Fruit fly (Drosophila melanogaster) whole organism, embryonic: Measurements from ENCODE around the gene CG2794.

Experiments
- B-H2 ChIP-seq: fragments of 200-800 bp; sonication (Bioruptor generic); optimal IDR thresholded peaks from 2 replicates; lab custom pipeline; 2018; ENCODE audit warnings: missing biosample characterization, mild to moderate bottlenecking, missing genetic modification characterization
- CG10274 ChIP-seq: fragments of 200-800 bp; sonication (Bioruptor generic); optimal IDR thresholded peaks from 3 replicates; lab custom pipeline; 2017; ENCODE audit warnings: missing biosample characterization, mild to moderate bottlenecking, missing genetic modification characterization
- CG10366 ChIP-seq: fragments of 200-800 bp; sonication (Bioruptor generic); IDR thresholded peaks from 2 replicates; pipeline ENCODE4 v1.3.6; 2022; ENCODE audit warnings: missing biosample characterization, missing genetic modification characterization
- CG10543 ChIP-seq: fragments of 200-800 bp; sonication (Bioruptor generic); optimal IDR thresholded peaks from 3 replicates; lab custom pipeline; 2017; ENCODE audit warnings: missing biosample characterization, mild to moderate bottlenecking, missing genetic modification characterization, moderate library complexity
- CG11085 ChIP-seq: fragments of 200-800 bp; sonication (Bioruptor generic); IDR thresholded peaks from 2 replicates; pipeline ENCODE4 v1.3.6; 2022; ENCODE audit warnings: missing biosample characterization, missing genetic modification characterization
- CG13287 ChIP-seq: fragments of 200-800 bp; sonication (Bioruptor generic); IDR thresholded peaks from 2 replicates; pipeline ENCODE4 v1.3.6; 2022; ENCODE audit warnings: missing biosample characterization, missing genetic modification characterization; ENCODE audit not compliant: partially characterized antibody
- CG13894 ChIP-seq: fragments of 200-800 bp; sonication (Bioruptor generic); optimal IDR thresholded peaks from 3 replicates; lab custom pipeline; 2018; ENCODE audit warnings: missing biosample characterization, mild to moderate bottlenecking, missing genetic modification characterization, moderate library complexity
- CG1529 ChIP-seq: fragments of 200-800 bp; sonication (Bioruptor generic); optimal IDR thresholded peaks from 3 replicates; lab custom pipeline; 2018; ENCODE audit warnings: missing biosample characterization, missing genetic modification characterization
- CG31365 ChIP-seq: fragments of 200-800 bp; sonication (Bioruptor generic); optimal IDR thresholded peaks from 2 replicates; lab custom pipeline; 2018; ENCODE audit warnings: missing biosample characterization, mild to moderate bottlenecking, missing genetic modification characterization
- CG4282 ChIP-seq: fragments of 200-800 bp; sonication (Bioruptor generic); optimal IDR thresholded peaks from 2 replicates; lab custom pipeline; 2016; ENCODE audit warnings: missing biosample characterization, missing genetic modification characterization
- CG4707 ChIP-seq: fragments of 200-800 bp; sonication (Bioruptor generic); optimal IDR thresholded peaks from 2 replicates; lab custom pipeline; 2018; ENCODE audit warnings: missing biosample characterization, mild to moderate bottlenecking, missing genetic modification characterization, moderate library complexity
- CG5245 ChIP-seq: fragments of 200-800 bp; sonication (Bioruptor generic); optimal IDR thresholded peaks from 3 replicates; lab custom pipeline; 2016; ENCODE audit warnings: missing biosample characterization, missing genetic modification characterization
- CG6854 ChIP-seq: fragments of 200-800 bp; sonication (Bioruptor generic); optimal IDR thresholded peaks from 3 replicates; lab custom pipeline; 2017; ENCODE audit warnings: missing biosample characterization, mild to moderate bottlenecking, missing genetic modification characterization
- CG7372 ChIP-seq: fragments of 200-800 bp; sonication (Bioruptor generic); IDR thresholded peaks from 2 replicates; pipeline ENCODE4 v1.3.6; 2022; ENCODE audit warnings: missing biosample characterization, missing genetic modification characterization
- CG7786 ChIP-seq: fragments of 200-800 bp; sonication (Bioruptor generic); optimal IDR thresholded peaks from 2 replicates; lab custom pipeline; 2016; ENCODE audit warnings: missing biosample characterization, missing genetic modification characterization
- CG7987 ChIP-seq: fragments of 200-800 bp; sonication (Bioruptor generic); optimal IDR thresholded peaks from 2 replicates; lab custom pipeline; 2018; ENCODE audit warnings: missing biosample characterization, mild to moderate bottlenecking, missing genetic modification characterization, moderate library complexity
- CG9817 ChIP-seq: fragments of 200-800 bp; sonication (Bioruptor generic); optimal IDR thresholded peaks from 2 replicates; lab custom pipeline; 2018; ENCODE audit warnings: missing biosample characterization, mild to moderate bottlenecking, missing genetic modification characterization, moderate library complexity
- D ChIP-seq, 2 experiments: fragments of 200-800 bp in 1 of 2; fragments of >200 bp in 1 of 2; sonication (Bioruptor generic) in 1 of 2; optimal IDR thresholded peaks; 2 replicates in 1 of 2; 3 replicates in 1 of 2; lab custom pipeline; 2017; ENCODE audit warnings: mild to moderate bottlenecking in 1 of 2, missing biosample characterization in 1 of 2, missing genetic modification characterization in 1 of 2, missing genetic modification reagents in 1 of 2
- D19A ChIP-seq: fragments of 200-800 bp; optimal IDR thresholded peaks from 3 replicates; lab custom pipeline; 2019; ENCODE audit warnings: missing biosample characterization, mild to moderate bottlenecking, missing genetic modification characterization, moderate library complexity
- Doc2 ChIP-seq: fragments of 200-800 bp; sonication (Bioruptor generic); IDR thresholded peaks from 2 replicates; pipeline ENCODE4 v1.3.6; 2022; ENCODE audit warnings: missing biosample characterization, missing genetic modification characterization
- H15 ChIP-seq: fragments of 200-800 bp; sonication (Bioruptor generic); IDR thresholded peaks from 3 replicates; pipeline ENCODE4 v1.3.6; 2022; ENCODE audit warnings: missing biosample characterization, missing genetic modification characterization
- HLH3B ChIP-seq: fragments of 200-800 bp; sonication (Bioruptor generic); IDR thresholded peaks from 2 replicates; pipeline ENCODE4 v1.3.6; 2022; ENCODE audit warnings: missing biosample characterization, missing genetic modification characterization
- Hr51 ChIP-seq, 2 experiments: fragments of 200-800 bp; sonication (Bioruptor generic); optimal IDR thresholded peaks; 2 replicates in 1 of 2; 3 replicates in 1 of 2; lab custom pipeline; 2016 to 2018; ENCODE audit warnings: missing biosample characterization in 2 of 2, missing genetic modification characterization in 2 of 2, mild to moderate bottlenecking in 1 of 2, moderate library complexity in 1 of 2
- Hr78 ChIP-seq, 2 experiments: fragments of 200-800 bp in 1 of 2; fragments of >200 bp in 1 of 2; sonication (Bioruptor generic) in 1 of 2; optimal IDR thresholded peaks; 2 replicates each; lab custom pipeline; 2017 to 2019; ENCODE audit warnings: missing biosample characterization in 2 of 2, missing genetic modification characterization in 2 of 2, mild to moderate bottlenecking in 1 of 2, moderate library complexity in 1 of 2
- Hsf ChIP-seq: fragments of 200-800 bp; sonication (Bioruptor generic); optimal IDR thresholded peaks from 3 replicates; lab custom pipeline; 2016; ENCODE audit warnings: missing biosample characterization, missing genetic modification characterization
- Lhr ChIP-seq: fragments of 200-800 bp; sonication (Bioruptor generic); optimal IDR thresholded peaks from 3 replicates; lab custom pipeline; 2017; ENCODE audit warnings: mild to moderate bottlenecking, missing biosample characterization, missing genetic modification reagents, missing genetic modification characterization
- Mad ChIP-seq: fragments of 200-800 bp; sonication (Bioruptor generic); optimal IDR thresholded peaks from 2 replicates; lab custom pipeline; 2016; ENCODE audit warnings: missing biosample characterization, missing genetic modification characterization
- Med ChIP-seq: fragments of 200-800 bp; sonication (Bioruptor generic); peaks from one replicate; lab custom pipeline; 2016; ENCODE audit warnings: missing biosample characterization, missing genetic modification characterization, mild to moderate bottlenecking, inconsistent platforms, moderate library complexity
- Mes4 ChIP-seq: fragments of 200-800 bp; sonication (Bioruptor generic); optimal IDR thresholded peaks from 2 replicates; lab custom pipeline; 2016; ENCODE audit warnings: missing biosample characterization, missing genetic modification characterization
- NFAT ChIP-seq: fragments of 200-800 bp; sonication (Bioruptor generic); IDR thresholded peaks from 2 replicates; pipeline ENCODE4 v1.3.6; 2022; ENCODE audit warnings: missing biosample characterization, missing genetic modification characterization
- Oaz ChIP-seq: fragments of 200-800 bp; sonication (Bioruptor generic); IDR thresholded peaks from 2 replicates; pipeline ENCODE4 v1.3.6; 2022; ENCODE audit warnings: missing biosample characterization, missing genetic modification characterization
- Oli ChIP-seq: fragments of 200-800 bp; sonication (Bioruptor generic); optimal IDR thresholded peaks from 2 replicates; lab custom pipeline; 2018; ENCODE audit warnings: missing biosample characterization, mild to moderate bottlenecking, missing genetic modification characterization, moderate library complexity
- PHDP ChIP-seq: fragments of 200-800 bp; sonication (Bioruptor generic); optimal IDR thresholded peaks from 3 replicates; lab custom pipeline; 2018; ENCODE audit warnings: missing biosample characterization, mild to moderate bottlenecking, missing genetic modification characterization, moderate library complexity
- Sry-β ChIP-seq: fragments of 200-800 bp; sonication (Bioruptor generic); optimal IDR thresholded peaks from 2 replicates; lab custom pipeline; 2018; ENCODE audit warnings: missing biosample characterization, mild to moderate bottlenecking, missing genetic modification characterization, moderate library complexity
- al ChIP-seq: fragments of 200-800 bp; sonication (Bioruptor generic); IDR thresholded peaks from 2 replicates; pipeline ENCODE4 v1.3.6; 2022; ENCODE audit warnings: missing biosample characterization, missing genetic modification characterization
- ap ChIP-seq: fragments of 200-800 bp; sonication (Bioruptor generic); IDR thresholded peaks from 2 replicates; pipeline ENCODE4 v1.3.6; 2022; ENCODE audit warnings: missing biosample characterization, missing genetic modification characterization
- da ChIP-seq: fragments of 200-800 bp; sonication (Bioruptor generic); optimal IDR thresholded peaks from 2 replicates; lab custom pipeline; 2016; ENCODE audit warnings: missing biosample characterization, missing genetic modification characterization
- dan ChIP-seq: fragments of 200-800 bp; sonication (Bioruptor generic); IDR thresholded peaks from 2 replicates; pipeline ENCODE4 v1.3.6; 2022; ENCODE audit warnings: missing biosample characterization, missing genetic modification characterization
- dpn ChIP-seq, 2 experiments: fragments of 200-800 bp; sonication (Bioruptor generic); optimal IDR thresholded peaks; 3 replicates each; lab custom pipeline; 2016; ENCODE audit warnings: missing biosample characterization in 2 of 2, missing genetic modification characterization in 2 of 2
- fd102C ChIP-seq: fragments of 200-800 bp; sonication (Bioruptor generic); optimal IDR thresholded peaks from 2 replicates; lab custom pipeline; 2018; ENCODE audit warnings: missing biosample characterization, mild to moderate bottlenecking, missing genetic modification characterization, moderate library complexity
- fd3F ChIP-seq: fragments of 200-800 bp; sonication (Bioruptor generic); optimal IDR thresholded peaks from 2 replicates; lab custom pipeline; 2018; ENCODE audit warnings: missing biosample characterization, mild to moderate bottlenecking, missing genetic modification characterization, moderate library complexity
- gfzf ChIP-seq: fragments of 200-800 bp; sonication (Bioruptor generic); optimal IDR thresholded peaks from 2 replicates; lab custom pipeline; 2016; ENCODE audit warnings: missing biosample characterization, mild to moderate bottlenecking, missing genetic modification characterization, moderate library complexity
- maf-S ChIP-seq: fragments of 200-800 bp; sonication (Bioruptor generic); optimal IDR thresholded peaks from 2 replicates; lab custom pipeline; 2016; ENCODE audit warnings: missing biosample characterization, missing genetic modification characterization
- nerfin-2 ChIP-seq: fragments of 200-800 bp; sonication (Bioruptor generic); IDR thresholded peaks from 2 replicates; pipeline ENCODE4 v1.3.6; 2022; ENCODE audit warnings: missing biosample characterization, missing genetic modification characterization; ENCODE audit not compliant: partially characterized antibody
- odd ChIP-seq: fragments of 200-800 bp; sonication (Bioruptor generic); optimal IDR thresholded peaks from 2 replicates; lab custom pipeline; 2017; ENCODE audit warnings: missing biosample characterization, mild to moderate bottlenecking, missing genetic modification characterization
- tna ChIP-seq: fragments of 200-800 bp; sonication (Bioruptor generic); IDR thresholded peaks from 2 replicates; pipeline ENCODE4 v1.3.6; 2022; ENCODE audit warnings: missing biosample characterization, missing genetic modification characterization; ENCODE audit not compliant: partially characterized antibody
- vfl ChIP-seq: fragments of 200-800 bp; sonication (Bioruptor generic); optimal IDR thresholded peaks from 2 replicates; lab custom pipeline; 2016; ENCODE audit warnings: missing biosample characterization, missing genetic modification characterization
- zfh2 ChIP-seq: fragments of 200-800 bp; sonication (Bioruptor generic); optimal IDR thresholded peaks from 2 replicates; lab custom pipeline; 2016; ENCODE audit warnings: missing biosample characterization, missing genetic modification characterization

The CG2794 gene

dm6 chr2L:520331-521000 is 43.5 kb upstream of the CG2794 start (continued):
- TF ChIP-seq nerfin-2 (GFP tag; lab: Robert Waterston, UW), result no peak
- TF ChIP-seq gfzf (GFP tag; lab: Kevin White, UChicago), result no peak
- TF ChIP-seq CG1529 (GFP tag; lab: Kevin White, UChicago), result peak; percentile 86
- TF ChIP-seq CG4707 (GFP tag; lab: Kevin White, UChicago), result peak; percentile 85
- TF ChIP-seq D19A (tag; lab: Kevin White, UChicago), result peak; percentile 91
- TF ChIP-seq fd102C (GFP tag; lab: Kevin White, UChicago), result peak; percentile 32
- peak; percentile 52; the same call in 1 of the 2 replicates for TF ChIP-seq CG11085 (GFP tag; lab: Robert Waterston, UW)
- TF ChIP-seq CG13287 (GFP tag; lab: Robert Waterston, UW), result no peak
- TF ChIP-seq Med, result peak; percentile 97
- peak; percentile 93 for TF ChIP-seq Oli (tag; lab: Kevin White, UChicago)
- TF ChIP-seq Hr78 (GFP tag; optimal IDR thresholded peaks at IDR 0.05; lab: Kevin White, UChicago), result peak in 1 of 2 experiments; percentile 80
- peak; percentile 17 for TF ChIP-seq CG4282 (GFP tag; lab: Kevin White, UChicago)
- TF ChIP-seq H15 (GFP tag; lab: Robert Waterston, UW), result peak; percentile 80; the same call in 2 of the 3 replicates
- no peak for TF ChIP-seq da (GFP tag; lab: Kevin White, UChicago)
- peak; percentile 82 for TF ChIP-seq maf-S (GFP tag; lab: Kevin White, UChicago)
- no peak for TF ChIP-seq zfh2 (GFP tag; lab: Kevin White, UChicago)
- TF ChIP-seq CG13894, result no peak
- peak; percentile 58 for TF ChIP-seq CG9817 (tag; lab: Kevin White, UChicago)
- TF ChIP-seq CG5245 (GFP tag; lab: Kevin White, UChicago), result peak; percentile 81
- TF ChIP-seq fd3F (GFP tag; lab: Kevin White, UChicago), result peak; percentile 49
- no peak for TF ChIP-seq D (optimal IDR thresholded peaks at IDR 0.05; lab: Kevin White, UChicago)
- TF ChIP-seq D (GFP tag; optimal IDR thresholded peaks at IDR 0.05; lab: Kevin White, UChicago), result peak; percentile 77
- TF ChIP-seq CG7786, result peak; percentile 64
- peak; percentile 82 for TF ChIP-seq Mes4 (GFP tag; lab: Kevin White, UChicago)
- peak; percentile 73 for TF ChIP-seq CG7372
- TF ChIP-seq tna (GFP tag; lab: Robert Waterston, UW), result no peak
- TF ChIP-seq Doc2 (GFP tag; lab: Robert Waterston, UW), result no peak
- peak; percentile 35 for TF ChIP-seq vfl (GFP tag; lab: Kevin White, UChicago)
- peak; percentile 45; the same call in 1 of the 2 replicates for TF ChIP-seq NFAT (GFP tag; lab: Robert Waterston, UW)
- TF ChIP-seq CG10274 (GFP tag; lab: Kevin White, UChicago), result peak; percentile 27
- TF ChIP-seq B-H2, result no peak
- peak; percentile 66 for TF ChIP-seq odd (GFP tag; lab: Kevin White, UChicago)
- TF ChIP-seq Sry-β (GFP tag; lab: Kevin White, UChicago), result no peak
- TF ChIP-seq CG31365 (tag; lab: Kevin White, UChicago), result no peak
- TF ChIP-seq Oaz, result peak; percentile 54
- TF ChIP-seq CG7987, result no peak
- no peak for TF ChIP-seq CG10543
- peak; percentile 85 for TF ChIP-seq dpn (GFP tag; optimal IDR thresholded peaks at IDR 0.05; lab: Kevin White, UChicago)
- TF ChIP-seq Hr51 (GFP tag; optimal IDR thresholded peaks at IDR 0.05; lab: Kevin White, UChicago), result peak; percentile 73 to 95
- peak; percentile 87 for TF ChIP-seq ap (GFP tag; lab: Robert Waterston, UW)
- peak; percentile 58 for TF ChIP-seq CG6854 (GFP tag; lab: Kevin White, UChicago)
- TF ChIP-seq HLH3B, result peak; percentile 92
- TF ChIP-seq CG10366, result peak; percentile 86
- peak; percentile 86 for TF ChIP-seq PHDP
- peak; percentile 70 for TF ChIP-seq Lhr
- TF ChIP-seq al, result no peak
- TF ChIP-seq Hsf, result peak; percentile 85
- TF ChIP-seq dan, result 0 out of 2 replicates have a peak, but pooled peaks have one; percentile 11
- TF ChIP-seq Mad (GFP tag; lab: Kevin White, UChicago), result peak; percentile 85
